Worm (Caenorhabditis elegans) whole organism, young adult: ENCODE results near the gene T01C3.11.
A peak's percentile ranks its signal among the peaks of the same experiment; 100 is the strongest.

ENCODE experiments used
- B0019.2 ChIP-seq: fragments of 200-800 bp; sonication (Bioruptor generic); conservative IDR thresholded peaks from 2 replicates; pipeline ENCODE4 v1.3.6; 2022; ENCODE audit warnings: missing genetic modification reagents, missing genetic modification characterization, missing compliant biosample characterization
- akir-1 ChIP-seq: fragments of 200-800 bp; sonication (Bioruptor generic); optimal IDR thresholded peaks from 2 replicates; lab custom pipeline; 2018; ENCODE audit warnings: mild to moderate bottlenecking, missing genetic modification characterization, moderate library complexity, missing compliant biosample characterization
- ccch-3 ChIP-seq: fragments of 200-800 bp; sonication (Bioruptor generic); optimal IDR thresholded peaks from 2 replicates; lab custom pipeline; 2018; ENCODE audit warnings: mild to moderate bottlenecking, missing genetic modification characterization, missing compliant biosample characterization
- ceh-100 ChIP-seq: fragments of 200-800 bp; sonication (Bioruptor generic); IDR thresholded peaks from 2 replicates; pipeline ENCODE4 v1.3.6; 2022; ENCODE audit warnings: missing genetic modification reagents, missing genetic modification characterization, missing compliant biosample characterization
- die-1 ChIP-seq: sonication (generic microtip); optimal IDR thresholded peaks from 2 replicates; lab custom pipeline; 2016; ENCODE audit warnings: missing genotype, mild to moderate bottlenecking, missing genetic modification characterization, missing compliant biosample characterization
- him-1 ChIP-seq: sonication (generic microtip); optimal IDR thresholded peaks from 2 replicates; lab custom pipeline; 2016; ENCODE audit warnings: missing genotype, missing genetic modification reagents, missing genetic modification characterization, missing compliant biosample characterization
- lin-35 ChIP-seq, 3 experiments: fragments of 150-350 bp in 2 of 3; sonication (generic microtip) in 1 of 3; optimal IDR thresholded peaks; 2 replicates each; lab custom pipeline; 2014 to 2018; ENCODE audit warnings: missing biosample characterization in 3 of 3, missing genetic modification characterization in 3 of 3, missing genetic modification reagents in 3 of 3
- nhr-120 ChIP-seq: fragments of 200-800 bp; sonication (Bioruptor generic); IDR thresholded peaks from 2 replicates; pipeline ENCODE4 v1.3.6; 2022; ENCODE audit warnings: missing genetic modification characterization, missing compliant biosample characterization
- rcor-1 ChIP-seq: fragments of 200-800 bp; sonication (Bioruptor generic); IDR thresholded peaks from 2 replicates; pipeline ENCODE4 v1.3.6; 2022; ENCODE audit warnings: missing genetic modification reagents, missing genetic modification characterization, missing compliant biosample characterization
- ztf-28 ChIP-seq: fragments of 200-800 bp; sonication (Bioruptor generic); IDR thresholded peaks from 2 replicates; pipeline ENCODE4 v1.3.6; 2022; ENCODE audit warnings: missing genetic modification reagents, missing genetic modification characterization, missing compliant biosample characterization

- TF ChIP-seq die-1 (no peak), ccch-3 (GFP tag; lab: Kevin White, UChicago) (no peak), nhr-120 (GFP tag; lab: Robert Waterston, UW) (no peak), rcor-1 (GFP tag; lab: Robert Waterston, UW) (peak; percentile 86), him-1 (peak; percentile 18), akir-1 (GFP tag; lab: Kevin White, UChicago) (peak; percentile 47), B0019.2 (GFP tag; lab: Robert Waterston, UW) (peak; percentile 59; the same call in 1 of the 2 replicates), ztf-28 (GFP tag; lab: Robert Waterston, UW) (peak; percentile 95), lin-35 (GFP tag; optimal IDR thresholded peaks at IDR 0.05; lab: Kevin White, UChicago) (peak in 2 of 3 experiments; percentile 48 to 80), ceh-100 (peak; percentile 98)
Measured at ce11 chrV:15002184-15002690, 2.9 kb downstream of the T01C3.11 start, which contains the start of the genes fib-1 and mut-15.
